Fruit fly (Drosophila melanogaster) whole organism, embryonic: Measurements from ENCODE around the gene CG13912.
A peak's percentile ranks its signal among the peaks of the same experiment; 100 is the strongest.

Source experiments
- CG11093 ChIP-seq: fragments of 200-800 bp; sonication (Bioruptor generic); IDR thresholded peaks from 3 replicates; pipeline ENCODE4 v1.3.6; 2022; ENCODE audit warnings: missing biosample characterization, missing genetic modification characterization
- CG11456 ChIP-seq: fragments of 200-800 bp; sonication (Bioruptor generic); IDR thresholded peaks from 3 replicates; pipeline ENCODE4 v1.3.6; 2022; ENCODE audit warnings: missing biosample characterization, missing genetic modification characterization
- CG13287 ChIP-seq: fragments of 200-800 bp; sonication (Bioruptor generic); IDR thresholded peaks from 2 replicates; pipeline ENCODE4 v1.3.6; 2022; ENCODE audit warnings: missing biosample characterization, missing genetic modification characterization; ENCODE audit not compliant: partially characterized antibody
- CG14050 ChIP-seq: fragments of 200-800 bp; sonication (Bioruptor generic); IDR thresholded peaks from 3 replicates; pipeline ENCODE4 v1.3.6; 2022; ENCODE audit warnings: missing biosample characterization, missing genetic modification characterization
- CG1602 ChIP-seq: fragments of 200-800 bp; sonication (Bioruptor generic); optimal IDR thresholded peaks from 3 replicates; lab custom pipeline; 2016; ENCODE audit warnings: missing biosample characterization, missing genetic modification characterization
- CG16813 ChIP-seq: fragments of 200-800 bp; sonication (Bioruptor generic); IDR thresholded peaks from 3 replicates; pipeline ENCODE4 v1.3.6; 2022; ENCODE audit warnings: missing biosample characterization, missing genetic modification characterization; ENCODE audit not compliant: partially characterized antibody
- CG17359 ChIP-seq: fragments of 200-800 bp; sonication (Bioruptor generic); optimal IDR thresholded peaks from 3 replicates; lab custom pipeline; 2018; ENCODE audit warnings: missing biosample characterization, mild to moderate bottlenecking, missing genetic modification characterization, moderate library complexity
- CG2678 ChIP-seq: fragments of 200-800 bp; sonication (Bioruptor generic); optimal IDR thresholded peaks from 3 replicates; lab custom pipeline; 2019; ENCODE audit warnings: missing biosample characterization, mild to moderate bottlenecking, missing genetic modification characterization, moderate library complexity
- CG30403 ChIP-seq: fragments of 200-800 bp; sonication (Bioruptor generic); optimal IDR thresholded peaks from 3 replicates; lab custom pipeline; 2016; ENCODE audit warnings: missing biosample characterization, missing genetic modification characterization
- CG3065 ChIP-seq: fragments of 200-800 bp; sonication (Bioruptor generic); optimal IDR thresholded peaks from 2 replicates; lab custom pipeline; 2016; ENCODE audit warnings: missing biosample characterization, missing genetic modification characterization
- CG34422 ChIP-seq: fragments of 200-800 bp; sonication (Bioruptor generic); IDR thresholded peaks from 3 replicates; pipeline ENCODE4 v1.3.6; 2022; ENCODE audit warnings: missing biosample characterization, missing genetic modification characterization
- CG42726 ChIP-seq: fragments of 200-800 bp; sonication (Bioruptor generic); IDR thresholded peaks from 2 replicates; pipeline ENCODE4 v1.3.6; 2022; ENCODE audit warnings: missing biosample characterization, missing genetic modification characterization; ENCODE audit not compliant: partially characterized antibody
- CG43689 ChIP-seq: fragments of 200-800 bp; sonication (Bioruptor generic); IDR thresholded peaks from 2 replicates; pipeline ENCODE4 v1.3.6; 2022; ENCODE audit warnings: missing biosample characterization, missing genetic modification characterization
- CG4404 ChIP-seq: fragments of 200-800 bp; sonication (Bioruptor generic); IDR thresholded peaks from 2 replicates; pipeline ENCODE4 v1.3.6; 2022; ENCODE audit warnings: missing biosample characterization, missing genetic modification characterization
- CG6175 ChIP-seq: fragments of 200-800 bp; sonication (Bioruptor generic); IDR thresholded peaks from 3 replicates; pipeline ENCODE4 v1.3.6; 2022; ENCODE audit warnings: missing biosample characterization, missing genetic modification characterization
- CG6683 ChIP-seq: fragments of 200-800 bp; sonication (Bioruptor generic); optimal IDR thresholded peaks from 2 replicates; lab custom pipeline; 2017; ENCODE audit warnings: missing biosample characterization, mild to moderate bottlenecking, missing genetic modification characterization, missing genetic modification reagents
- CG6689 ChIP-seq: fragments of 200-800 bp; sonication (Bioruptor generic); IDR thresholded peaks from 2 replicates; pipeline ENCODE4 v1.3.6; 2022; ENCODE audit warnings: missing biosample characterization, missing genetic modification characterization
- CG6854 ChIP-seq: fragments of 200-800 bp; sonication (Bioruptor generic); optimal IDR thresholded peaks from 3 replicates; lab custom pipeline; 2017; ENCODE audit warnings: missing biosample characterization, mild to moderate bottlenecking, missing genetic modification characterization
- CG7372 ChIP-seq: fragments of 200-800 bp; sonication (Bioruptor generic); IDR thresholded peaks from 2 replicates; pipeline ENCODE4 v1.3.6; 2022; ENCODE audit warnings: missing biosample characterization, missing genetic modification characterization
- CHES-1-like ChIP-seq: fragments of 200-800 bp; sonication (Bioruptor generic); optimal IDR thresholded peaks from 2 replicates; lab custom pipeline; 2016; ENCODE audit warnings: missing biosample characterization, missing genetic modification characterization
- CkIIα-i1 ChIP-seq: fragments of 200-800 bp; sonication (Bioruptor generic); IDR thresholded peaks from 2 replicates; pipeline ENCODE4 v1.3.6; 2022; ENCODE audit warnings: missing biosample characterization, missing genetic modification characterization
- Dip3 ChIP-seq: fragments of 200-800 bp; sonication (Bioruptor generic); optimal IDR thresholded peaks from 3 replicates; lab custom pipeline; 2016; ENCODE audit warnings: missing biosample characterization, missing genetic modification characterization
- E2f1 ChIP-seq: fragments of 200-800 bp; sonication (Bioruptor generic); IDR thresholded peaks from 2 replicates; pipeline ENCODE4 v1.3.6; 2022; ENCODE audit warnings: missing biosample characterization, missing genetic modification characterization
- Elba2 ChIP-seq: fragments of 200-800 bp; sonication (Bioruptor generic); optimal IDR thresholded peaks from 3 replicates; lab custom pipeline; 2016; ENCODE audit warnings: missing biosample characterization, missing genetic modification characterization
- Gsc ChIP-seq: fragments of 200-800 bp; sonication (Bioruptor generic); IDR thresholded peaks from 2 replicates; pipeline ENCODE4 v1.3.6; 2022; ENCODE audit warnings: missing biosample characterization, missing genetic modification characterization
- Hmr ChIP-seq: fragments of 200-800 bp; sonication (Bioruptor generic); optimal IDR thresholded peaks from 3 replicates; lab custom pipeline; 2017; ENCODE audit warnings: mild to moderate bottlenecking, missing biosample characterization, missing genetic modification reagents, missing genetic modification characterization
- Med ChIP-seq: fragments of 200-800 bp; sonication (Bioruptor generic); peaks from one replicate; lab custom pipeline; 2016; ENCODE audit warnings: missing biosample characterization, missing genetic modification characterization, mild to moderate bottlenecking, inconsistent platforms, moderate library complexity
- Meics ChIP-seq: fragments of 200-800 bp; sonication (Bioruptor generic); optimal IDR thresholded peaks from 2 replicates; lab custom pipeline; 2017; ENCODE audit warnings: missing biosample characterization, mild to moderate bottlenecking, missing genetic modification characterization
- Rfx ChIP-seq: fragments of 200-800 bp; sonication (Bioruptor generic); IDR thresholded peaks from 2 replicates; pipeline ENCODE4 v1.3.6; 2022; ENCODE audit warnings: missing biosample characterization, missing genetic modification characterization
- Six4 ChIP-seq: fragments of 200-800 bp; sonication (Bioruptor generic); optimal IDR thresholded peaks from 2 replicates; lab custom pipeline; 2016; ENCODE audit warnings: missing biosample characterization, missing genetic modification characterization
- Trl ChIP-seq, 3 experiments: fragments of >200 bp in 2 of 3; fragments of 200-800 bp in 1 of 3; sonication (Bioruptor generic) in 1 of 3; optimal IDR thresholded peaks; 2 replicates in 1 of 3; 3 replicates in 2 of 3; lab custom pipeline; 2016 to 2017; ENCODE audit warnings: missing biosample characterization in 1 of 3, missing genetic modification characterization in 1 of 3
- Xbp1 ChIP-seq: fragments of 200-800 bp; sonication (Bioruptor generic); optimal IDR thresholded peaks from 3 replicates; lab custom pipeline; 2016; ENCODE audit warnings: missing biosample characterization, mild to moderate bottlenecking, missing genetic modification characterization
- amos ChIP-seq: fragments of 200-800 bp; sonication (Bioruptor generic); IDR thresholded peaks from 2 replicates; pipeline ENCODE4 v1.3.6; 2022; ENCODE audit warnings: missing biosample characterization, missing genetic modification characterization; ENCODE audit not compliant: partially characterized antibody
- ash1 ChIP-seq: fragments of 200-800 bp; sonication (Bioruptor generic); optimal IDR thresholded peaks from 2 replicates; lab custom pipeline; 2018; ENCODE audit warnings: missing biosample characterization, mild to moderate bottlenecking, missing genetic modification characterization
- ci ChIP-seq: fragments of 200-800 bp; sonication (Bioruptor generic); IDR thresholded peaks from 3 replicates; pipeline ENCODE4 v1.3.6; 2022; ENCODE audit warnings: missing biosample characterization, missing genetic modification characterization
- crc ChIP-seq: fragments of 200-800 bp; sonication (Bioruptor generic); optimal IDR thresholded peaks from 2 replicates; lab custom pipeline; 2016; ENCODE audit warnings: missing biosample characterization, missing genetic modification characterization
- crol ChIP-seq: fragments of 200-800 bp; sonication (Bioruptor generic); IDR thresholded peaks from 2 replicates; pipeline ENCODE4 v1.3.6; 2022; ENCODE audit warnings: missing biosample characterization, missing genetic modification characterization
- cwo ChIP-seq: fragments of 200-800 bp; sonication (Bioruptor generic); optimal IDR thresholded peaks from 3 replicates; lab custom pipeline; 2017; ENCODE audit warnings: missing biosample characterization, missing genetic modification characterization, mild to moderate bottlenecking, moderate library complexity, missing genetic modification reagents
- gcm ChIP-seq: fragments of 200-800 bp; sonication (Bioruptor generic); optimal IDR thresholded peaks from 2 replicates; lab custom pipeline; 2019; ENCODE audit warnings: missing biosample characterization, mild to moderate bottlenecking, missing genetic modification characterization, moderate library complexity
- ham ChIP-seq: fragments of 200-800 bp; sonication (Bioruptor generic); IDR thresholded peaks from 2 replicates; pipeline ENCODE4 v1.3.6; 2022; ENCODE audit warnings: missing biosample characterization, missing genetic modification characterization
- hth ChIP-seq: fragments of >200 bp; optimal IDR thresholded peaks from 2 replicates; lab custom pipeline; 2017; ENCODE audit warnings: inconsistent platforms
- lilli ChIP-seq: fragments of 200-800 bp; sonication (Bioruptor generic); optimal IDR thresholded peaks from 3 replicates; lab custom pipeline; 2016; ENCODE audit warnings: missing biosample characterization, missing genetic modification characterization
- nom ChIP-seq: fragments of 200-800 bp; sonication (Bioruptor generic); optimal IDR thresholded peaks from 2 replicates; lab custom pipeline; 2017; ENCODE audit warnings: missing biosample characterization, missing genetic modification characterization, mild to moderate bottlenecking, moderate library complexity, missing genetic modification reagents
- otp ChIP-seq: fragments of 200-800 bp; sonication (Bioruptor generic); IDR thresholded peaks from 3 replicates; pipeline ENCODE4, ENCODE4 v1.3.6; 2022; ENCODE audit warnings: missing biosample characterization, missing genetic modification characterization
- prd ChIP-seq, 3 experiments: fragments of >200 bp in 2 of 3; fragments of 200-800 bp in 1 of 3; sonication (Bioruptor generic) in 1 of 3; optimal IDR thresholded peaks in 2 of 3; IDR thresholded peaks in 1 of 3; 2 replicates in 2 of 3; 3 replicates in 1 of 3; pipeline versions ENCODE4 v1.3.6 to Lab custom; 2017 to 2022; ENCODE audit warnings: missing biosample characterization in 1 of 3, missing genetic modification characterization in 1 of 3
- sens-2 ChIP-seq: fragments of 200-800 bp; sonication (Bioruptor generic); IDR thresholded peaks from 2 replicates; pipeline ENCODE4 v1.3.6; 2022; ENCODE audit warnings: missing biosample characterization, missing genetic modification characterization
- seq ChIP-seq: fragments of 200-800 bp; sonication (Bioruptor generic); IDR thresholded peaks from 2 replicates; pipeline ENCODE4 v1.3.6; 2022; ENCODE audit warnings: missing biosample characterization, missing genetic modification characterization
- tio ChIP-seq: fragments of 200-800 bp; sonication (Bioruptor generic); optimal IDR thresholded peaks from 2 replicates; lab custom pipeline; 2017; ENCODE audit warnings: missing biosample characterization, missing genetic modification characterization, inconsistent platforms
- toy ChIP-seq: fragments of 200-800 bp; sonication (Bioruptor generic); IDR thresholded peaks from 2 replicates; pipeline ENCODE4 v1.3.6; 2022; ENCODE audit warnings: missing biosample characterization, missing genetic modification characterization
- zen2 ChIP-seq: fragments of 200-800 bp; sonication (Bioruptor generic); IDR thresholded peaks from 3 replicates; pipeline ENCODE4 v1.3.6; 2022; ENCODE audit warnings: missing biosample characterization, missing genetic modification characterization; ENCODE audit not compliant: partially characterized antibody

CG13912 gene

dm6 chr3L:1203855-1204431 is 14.6 kb downstream of the CG13912 start (continued):
- TF ChIP-seq zen2 (GFP tag; lab: Robert Waterston, UW) (no peak), ci (GFP tag; lab: Robert Waterston, UW) (no peak), Med (GFP tag; lab: Kevin White, UChicago) (peak; percentile 59), prd (optimal IDR thresholded peaks at IDR 0.05; lab: Kevin White, UChicago) (no peak), prd (GFP tag; IDR thresholded peaks at IDR 0.05; lab: Robert Waterston, UW) (0 out of 3 replicates have a peak, but pooled peaks have one; percentile 22), Six4 (GFP tag; lab: Kevin White, UChicago) (no peak), Rfx (GFP tag; lab: Robert Waterston, UW) (peak; percentile 58), tio (GFP tag; lab: Kevin White, UChicago) (no peak), CHES-1-like (GFP tag; lab: Kevin White, UChicago) (no peak), nom (GFP tag; lab: Kevin White, UChicago) (no peak), E2f1 (GFP tag; lab: Robert Waterston, UW) (0 out of 2 replicates have a peak, but pooled peaks have one; percentile 9), CG43689 (no peak), cwo (GFP tag; lab: Kevin White, UChicago) (no peak), CG7372 (GFP tag; lab: Robert Waterston, UW) (no peak), crc (GFP tag; lab: Kevin White, UChicago) (no peak), CG42726 (GFP tag; lab: Robert Waterston, UW) (no peak), Trl (optimal IDR thresholded peaks at IDR 0.05; lab: Kevin White, UChicago) (no peak), Trl (GFP tag; optimal IDR thresholded peaks at IDR 0.05; lab: Kevin White, UChicago) (no peak), Dip3 (GFP tag; lab: Kevin White, UChicago) (no peak), toy (0 out of 2 replicates have a peak, but pooled peaks have one; percentile 14), CG2678 (tag; lab: Kevin White, UChicago) (no peak), CG4404 (GFP tag; lab: Robert Waterston, UW) (no peak), Hmr (no peak), Xbp1 (GFP tag; lab: Kevin White, UChicago) (no peak), CG11093 (GFP tag; lab: Robert Waterston, UW) (no peak), CG16813 (GFP tag; lab: Robert Waterston, UW) (no peak), CG6683 (no peak), otp (GFP tag; lab: Robert Waterston, UW) (no peak), CG6689 (GFP tag; lab: Robert Waterston, UW) (0 out of 2 replicates have a peak, but pooled peaks have one; percentile 11), amos (GFP tag; lab: Robert Waterston, UW) (no peak), Meics (GFP tag; lab: Kevin White, UChicago) (peak; percentile 12), CG17359 (no peak), ham (GFP tag; lab: Robert Waterston, UW) (no peak), hth (lab: Kevin White, UChicago) (no peak), Elba2 (GFP tag; lab: Kevin White, UChicago) (no peak), sens-2 (no peak), gcm (GFP tag; lab: Kevin White, UChicago) (no peak), CG13287 (GFP tag; lab: Robert Waterston, UW) (peak; percentile 19; the same call in 1 of the 2 replicates), seq (no peak), CkIIα-i1 (GFP tag; lab: Robert Waterston, UW) (no peak), lilli (GFP tag; lab: Kevin White, UChicago) (no peak), CG3065 (GFP tag; lab: Kevin White, UChicago) (no peak), CG6175 (GFP tag; lab: Robert Waterston, UW) (no peak), crol (GFP tag; lab: Robert Waterston, UW) (no peak), CG30403 (GFP tag; lab: Kevin White, UChicago) (no peak), CG34422 (GFP tag; lab: Robert Waterston, UW) (no peak), CG11456 (GFP tag; lab: Robert Waterston, UW) (no peak), CG1602 (GFP tag; lab: Kevin White, UChicago) (no peak), CG6854 (no peak), Gsc (GFP tag; lab: Robert Waterston, UW) (no peak), ash1 (GFP tag; lab: Kevin White, UChicago) (no peak), CG14050 (GFP tag; lab: Robert Waterston, UW) (no peak; the same call in 2 of the 3 replicates)
